Fruit fly (Drosophila melanogaster): ENCODE data around the gene Dab.

Dab gene

dm6 chr3L:16713446-16714192 lies 1.7 kb downstream of the Dab start:
- TF ChIP-seq Snoo (tag; optimal IDR thresholded peaks at IDR 0.05) (no peak), CG4496 (GFP tag; IDR thresholded peaks at IDR 0.05) (no peak), CG9948 (tag; optimal IDR thresholded peaks at IDR 0.05) (no peak), Pif1A (GFP tag; optimal IDR thresholded peaks at IDR 0.05) (no peak), CG34367 (tag; optimal IDR thresholded peaks at IDR 0.05) (no peak), CG32121 (GFP tag; IDR thresholded peaks at IDR 0.05) (no peak), CG8159 (tag; optimal IDR thresholded peaks at IDR 0.05) (no peak), Pif1B (GFP tag; optimal IDR thresholded peaks at IDR 0.05) (no peak), CG10348 (GFP tag; IDR thresholded peaks at IDR 0.05) (no peak), CG17806 (tag; optimal IDR thresholded peaks at IDR 0.05) (no peak), CG8301 (tag; optimal IDR thresholded peaks at IDR 0.05) (no peak), Ets98B (GFP tag; IDR thresholded peaks at IDR 0.05) (no peak), CG13204 (GFP tag; optimal IDR thresholded peaks at IDR 0.05) (no peak), CG14655 (GFP tag; optimal IDR thresholded peaks at IDR 0.05) (no peak), CG15710 (tag; optimal IDR thresholded peaks at IDR 0.05) (no peak), fd96Ca (GFP tag; IDR thresholded peaks at IDR 0.05) (no peak), EcR (GFP tag; optimal IDR thresholded peaks at IDR 0.05) (no peak), CG12605 (GFP tag; IDR thresholded peaks at IDR 0.05) (no peak)

DNA sequence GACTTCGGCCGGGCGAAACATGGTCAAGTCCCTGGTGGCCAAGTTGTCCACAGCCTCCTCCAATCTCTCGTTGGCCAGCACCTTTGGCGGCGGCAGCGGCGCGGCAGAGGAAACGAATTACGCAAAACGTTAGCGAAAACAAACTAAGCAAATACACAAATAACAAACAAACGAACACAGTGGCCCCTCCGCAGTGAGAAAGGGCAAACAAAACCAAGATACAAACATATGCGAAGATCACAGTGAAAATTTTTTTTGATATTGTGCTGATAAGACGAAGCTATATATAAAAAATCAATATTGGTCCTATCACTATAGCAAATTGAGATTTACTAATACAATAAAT lies 2.2 kb downstream of the Dab start:
- TF ChIP-seq Ets98B (GFP tag; IDR thresholded peaks at IDR 0.05) (peak; percentile 22; the same call in 1 of the 2 replicates), CG4496 (GFP tag; IDR thresholded peaks at IDR 0.05) (0 out of 3 replicates have a peak, but pooled peaks have one; percentile 37), CG17806 (tag; optimal IDR thresholded peaks at IDR 0.05) (no peak)

DNA sequence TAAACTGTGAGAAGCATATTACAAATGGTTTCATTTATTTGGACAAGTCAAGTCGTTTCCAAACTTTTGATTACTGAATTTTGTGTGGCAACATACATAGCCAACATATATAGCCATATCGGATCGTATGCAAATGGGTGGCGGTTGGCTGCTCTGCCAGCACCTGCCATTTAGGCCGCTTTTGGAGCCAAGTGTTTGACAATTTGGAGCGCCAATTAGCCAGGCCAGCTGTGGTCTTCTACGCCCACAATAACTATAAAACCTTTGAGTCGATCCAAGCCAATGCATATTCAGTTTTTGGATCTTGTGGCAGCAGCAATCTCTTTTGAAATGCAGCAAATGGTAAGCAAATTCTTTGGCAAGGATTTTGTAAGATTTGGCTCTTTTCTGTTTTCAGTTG lies 12.6 kb downstream of the Dab start, which contains the start of gene CG13031:
Gene CG13031, plus strand, starts transcription at position 301 of the 400 bp plus-strand sequence.
- TF ChIP-seq CG15710 (tag; optimal IDR thresholded peaks at IDR 0.05) (no peak), CG32121 (GFP tag; IDR thresholded peaks at IDR 0.05) (no peak), CG17806 (tag; optimal IDR thresholded peaks at IDR 0.05) (no peak), CG14655 (GFP tag; optimal IDR thresholded peaks at IDR 0.05) (no peak), fd96Ca (GFP tag; IDR thresholded peaks at IDR 0.05) (no peak), CG13204 (GFP tag; optimal IDR thresholded peaks at IDR 0.05) (no peak), CG10348 (GFP tag; IDR thresholded peaks at IDR 0.05) (no peak), Ets98B (GFP tag; IDR thresholded peaks at IDR 0.05) (no peak), EcR (GFP tag; optimal IDR thresholded peaks at IDR 0.05) (no peak), CG34367 (tag; optimal IDR thresholded peaks at IDR 0.05) (no peak), CG8159 (tag; optimal IDR thresholded peaks at IDR 0.05) (no peak)

DNA sequence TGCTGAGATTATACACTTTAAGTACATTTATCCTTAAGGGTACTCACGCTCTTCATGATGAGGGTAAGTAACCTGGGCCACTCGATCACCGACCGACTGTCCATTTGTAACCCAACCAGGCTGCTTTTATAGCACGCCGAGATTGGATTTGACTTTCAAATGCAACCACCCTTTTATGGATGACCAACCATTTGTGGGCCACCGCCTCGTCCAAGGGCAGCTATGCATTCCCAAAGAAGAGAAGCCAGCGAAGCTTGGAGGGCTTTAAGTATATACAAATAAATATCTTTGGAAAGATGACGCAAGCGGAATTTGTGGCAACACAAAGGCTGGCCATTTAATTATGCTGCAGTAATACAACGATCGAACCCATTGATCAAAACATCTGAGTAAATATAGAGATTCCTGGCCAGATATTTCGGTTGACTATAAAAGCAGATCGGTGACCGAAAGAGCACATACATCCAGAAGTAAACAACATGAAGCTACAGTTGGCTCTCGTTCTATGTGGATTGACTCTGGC lies 14.2 kb downstream of the Dab start, which contains the start of the genes CG13026 and PGRP-SB2:
Gene CG13026, minus strand, starts transcription at position 101 of the 523 bp plus-strand sequence.
Gene PGRP-SB2, plus strand, starts transcription at position 473 of the 523 bp plus-strand sequence.
- TF ChIP-seq gl (tag; optimal IDR thresholded peaks at IDR 0.05): no peak
- no peak for TF ChIP-seq CG12605 (GFP tag; IDR thresholded peaks at IDR 0.05)
- no peak for TF ChIP-seq CG4496 (GFP tag; IDR thresholded peaks at IDR 0.05)
- no peak for TF ChIP-seq Pif1B (GFP tag; optimal IDR thresholded peaks at IDR 0.05)
- no peak for TF ChIP-seq CG9948 (tag; optimal IDR thresholded peaks at IDR 0.05)
- TF ChIP-seq D1 (tag; optimal IDR thresholded peaks at IDR 0.05): no peak
- no peak for TF ChIP-seq CG17806 (tag; optimal IDR thresholded peaks at IDR 0.05)
- no peak for TF ChIP-seq CG15710 (tag; optimal IDR thresholded peaks at IDR 0.05)
- no peak for TF ChIP-seq Snoo (tag; optimal IDR thresholded peaks at IDR 0.05)
- no peak for TF ChIP-seq rn (GFP tag; IDR thresholded peaks at IDR 0.05)
- no peak for TF ChIP-seq CG10348 (GFP tag; IDR thresholded peaks at IDR 0.05)
- TF ChIP-seq CG14655 (GFP tag; optimal IDR thresholded peaks at IDR 0.05): no peak
- no peak for TF ChIP-seq CG13204 (GFP tag; optimal IDR thresholded peaks at IDR 0.05)
- TF ChIP-seq EcR (GFP tag; optimal IDR thresholded peaks at IDR 0.05): no peak

DNA sequence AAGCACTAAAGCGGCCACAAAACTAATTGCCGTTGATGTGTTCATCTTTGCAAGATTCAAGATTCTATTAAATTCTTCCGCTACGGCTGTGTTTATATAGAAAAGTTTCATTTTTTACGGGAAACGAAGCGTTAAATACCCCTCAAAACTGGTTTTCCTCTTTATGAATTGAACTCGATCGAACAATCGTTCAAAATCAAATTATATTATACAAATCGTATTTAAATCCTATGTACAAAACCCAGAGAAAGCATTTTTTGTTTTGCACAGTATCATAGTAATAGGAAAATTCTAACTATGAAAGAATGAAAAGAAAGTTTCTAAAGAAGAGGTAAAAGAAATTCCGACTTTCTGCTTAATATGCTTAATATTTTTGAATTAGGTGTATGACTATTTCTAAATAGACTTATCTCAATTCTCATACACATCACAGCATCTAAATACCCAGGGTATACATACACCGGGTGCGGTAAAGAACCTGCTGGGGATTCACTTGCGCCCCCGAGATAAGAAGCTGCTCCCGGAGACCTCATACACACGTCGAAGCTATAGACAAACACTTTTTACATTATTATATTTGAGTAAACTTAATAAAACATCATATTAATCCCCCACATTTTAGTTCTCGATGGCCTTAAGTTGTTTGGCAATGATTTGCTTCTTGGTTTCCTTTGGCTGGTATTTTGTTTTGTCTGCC lies 16.2 kb downstream of the Dab start, which contains the start of gene PGRP-SB1:
Gene PGRP-SB1, minus strand, starts transcription at position 51 of the 697 bp plus-strand sequence.
- TF ChIP-seq fd96Ca (GFP tag; IDR thresholded peaks at IDR 0.05): no peak
- no peak for TF ChIP-seq Pif1B (GFP tag; optimal IDR thresholded peaks at IDR 0.05)
- no peak for TF ChIP-seq CG12605 (GFP tag; IDR thresholded peaks at IDR 0.05)
- no peak for TF ChIP-seq Pif1A (GFP tag; optimal IDR thresholded peaks at IDR 0.05)
- TF ChIP-seq Ets98B (GFP tag; IDR thresholded peaks at IDR 0.05): no peak
- TF ChIP-seq CG32121 (GFP tag; IDR thresholded peaks at IDR 0.05): no peak
- TF ChIP-seq Snoo (tag; optimal IDR thresholded peaks at IDR 0.05): no peak
- TF ChIP-seq CG15710 (tag; optimal IDR thresholded peaks at IDR 0.05): no peak
- no peak for TF ChIP-seq CG4496 (GFP tag; IDR thresholded peaks at IDR 0.05)
- no peak for TF ChIP-seq CG34367 (tag; optimal IDR thresholded peaks at IDR 0.05)
- no peak for TF ChIP-seq gl (tag; optimal IDR thresholded peaks at IDR 0.05)
- no peak for TF ChIP-seq CG8301 (tag; optimal IDR thresholded peaks at IDR 0.05)
- TF ChIP-seq CG14655 (GFP tag; optimal IDR thresholded peaks at IDR 0.05): no peak
- no peak for TF ChIP-seq CG17806 (tag; optimal IDR thresholded peaks at IDR 0.05)

DNA sequence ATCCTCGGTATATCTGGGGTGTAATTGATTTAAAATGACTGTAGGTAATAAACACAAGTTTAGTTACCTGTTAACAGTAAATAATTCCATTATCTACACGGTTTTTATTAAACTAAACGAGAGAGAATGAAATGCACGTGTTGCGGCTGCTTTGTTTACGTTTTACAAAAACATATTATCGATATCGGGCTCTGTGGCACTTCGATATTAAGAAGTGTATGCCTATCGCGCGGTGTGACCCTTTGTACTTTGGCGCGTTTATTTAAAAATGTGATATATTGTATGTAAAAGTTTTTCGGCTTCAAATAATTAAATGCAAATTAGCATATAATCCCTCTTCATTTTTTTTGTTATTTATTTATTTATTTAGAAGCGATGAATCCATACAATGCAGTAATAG lies 18.7 kb downstream of the Dab start, which contains the start of gene Dbp73D:
Gene Dbp73D, minus strand, starts transcription at position 174 of the 400 bp plus-strand sequence.
- TF ChIP-seq CG17806 (tag; optimal IDR thresholded peaks at IDR 0.05): no peak
